Fruit fly (Drosophila melanogaster): Measurements from ENCODE around the gene CG43246.

The CG43246 gene

DNA sequence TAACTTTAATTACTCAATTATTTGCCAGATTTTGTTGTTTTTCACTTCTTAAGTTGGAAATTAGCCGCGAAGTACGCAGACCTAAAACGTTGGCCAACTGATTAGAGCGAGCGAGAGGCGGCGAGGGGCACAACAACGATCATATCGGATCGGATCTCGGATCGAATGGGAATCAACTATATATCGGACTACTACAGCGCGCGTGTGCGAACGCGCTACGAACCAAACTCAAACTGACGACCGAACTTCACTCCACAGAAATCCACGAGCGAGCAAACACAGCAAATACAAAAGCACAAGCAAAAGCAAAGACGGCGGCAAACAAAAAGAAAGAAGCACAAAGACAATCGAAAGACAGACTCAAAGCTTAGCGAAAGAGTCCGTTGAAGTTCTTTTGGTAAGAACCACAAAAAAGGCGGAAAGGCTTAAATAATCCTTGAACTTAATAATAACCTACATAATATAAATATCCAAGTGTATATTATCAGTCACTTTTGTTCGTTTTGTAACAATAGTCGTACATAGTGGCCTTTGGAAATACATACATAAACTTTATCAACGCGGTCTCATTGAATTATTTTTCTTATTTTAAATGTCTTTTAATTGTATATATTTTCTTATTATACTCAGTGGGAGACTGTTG, at the start of gene CG43246, which contains the start of gene bbg:
Gene CG43246 (plus strand): TSS at position 593 of the 643 bp plus-strand sequence.
Gene bbg (minus strand): TSS at position 235 of the 643 bp plus-strand sequence.
- TF ChIP-seq CG34376 (GFP tag; optimal IDR thresholded peaks at IDR 0.05) (peak; percentile 7), Awh (GFP tag; IDR thresholded peaks at IDR 0.05) (no peak), HmgD (GFP tag; optimal IDR thresholded peaks at IDR 0.05) (no peak), CG33213 (GFP tag; optimal IDR thresholded peaks at IDR 0.05) (no peak), CG34422 (GFP tag; IDR thresholded peaks at IDR 0.05) (no peak), sisA (GFP tag; IDR thresholded peaks at IDR 0.05) (no peak), CG17328 (GFP tag; IDR thresholded peaks at IDR 0.05) (no peak), sc (optimal IDR thresholded peaks at IDR 0.05) (no peak), sc (GFP tag; optimal IDR thresholded peaks at IDR 0.05) (no peak), CG17802 (tag; optimal IDR thresholded peaks at IDR 0.05) (no peak), CG9437 (GFP tag; optimal IDR thresholded peaks at IDR 0.05) (no peak), CG12391 (tag; optimal IDR thresholded peaks at IDR 0.05) (no peak), CG13287 (GFP tag; IDR thresholded peaks at IDR 0.05; ENCODE audit: partially characterized antibody) (0 out of 2 replicates have a peak, but pooled peaks have one; percentile 16), fu2 (GFP tag; optimal IDR thresholded peaks at IDR 0.05) (no peak), al (GFP tag; IDR thresholded peaks at IDR 0.05) (no peak), Rx (GFP tag; IDR thresholded peaks at IDR 0.05) (no peak), D19A (tag; optimal IDR thresholded peaks at IDR 0.05) (no peak), CG18262 (tag; optimal IDR thresholded peaks at IDR 0.05) (no peak), Antp (GFP tag; optimal IDR thresholded peaks at IDR 0.05) (no peak), kah (GFP tag; optimal IDR thresholded peaks at IDR 0.05) (no peak), Ptx1 (GFP tag; IDR thresholded peaks at IDR 0.05) (no peak), CG3847 (GFP tag; IDR thresholded peaks at IDR 0.05) (no peak), CG8359 (GFP tag; optimal IDR thresholded peaks at IDR 0.05; ENCODE audit: borderline replicate concordance) (no peak), slou (GFP tag; optimal IDR thresholded peaks at IDR 0.05) (no peak), bcd (GFP tag; optimal IDR thresholded peaks at IDR 0.05) (no peak), grau (tag; optimal IDR thresholded peaks at IDR 0.05) (no peak), pzg (GFP tag; optimal IDR thresholded peaks at IDR 0.05) (no peak), CG17829 (tag; optimal IDR thresholded peaks at IDR 0.05) (no peak), CG3407 (GFP tag; optimal IDR thresholded peaks at IDR 0.05) (no peak), phol (tag; optimal IDR thresholded peaks at IDR 0.05) (no peak), cg (GFP tag; optimal IDR thresholded peaks at IDR 0.05) (no peak), CG18011 (GFP tag; optimal IDR thresholded peaks at IDR 0.05) (no peak), CG3726 (GFP tag; IDR thresholded peaks at IDR 0.05) (no peak), Bteb2 (GFP tag; optimal IDR thresholded peaks at IDR 0.05) (no peak), chn (GFP tag; optimal IDR thresholded peaks at IDR 0.05) (no peak), CG12659 (GFP tag; optimal IDR thresholded peaks at IDR 0.05) (no peak), dimm (GFP tag; IDR thresholded peaks at IDR 0.05) (no peak), kay (GFP tag; optimal IDR thresholded peaks at IDR 0.05) (no peak), CG2199 (GFP tag; IDR thresholded peaks at IDR 0.05) (peak; percentile 83; the same call in 2 of the 3 replicates), GATAe (GFP tag; conservative IDR thresholded peaks at IDR 0.05) (no peak), CHES-1-like (GFP tag; optimal IDR thresholded peaks at IDR 0.05) (no peak), z (GFP tag; IDR thresholded peaks at IDR 0.05) (peak; percentile 85), CG4854 (GFP tag; optimal IDR thresholded peaks at IDR 0.05) (no peak), Elba2 (GFP tag; optimal IDR thresholded peaks at IDR 0.05) (no peak), E2f2 (GFP tag; IDR thresholded peaks at IDR 0.05) (no peak), CG6813 (GFP tag; optimal IDR thresholded peaks at IDR 0.05) (no peak), Hmr (GFP tag; optimal IDR thresholded peaks at IDR 0.05) (no peak), Hsf (GFP tag; optimal IDR thresholded peaks at IDR 0.05) (no peak), CG14441 (GFP tag; IDR thresholded peaks at IDR 0.05) (no peak), Xrp1 (GFP tag; IDR thresholded peaks at IDR 0.05) (no peak), ems (GFP tag; optimal IDR thresholded peaks at IDR 0.05) (no peak), CG10209 (GFP tag; optimal IDR thresholded peaks at IDR 0.05) (no peak)
